Worm (Caenorhabditis elegans): ENCODE data around the gene mdt-11.

DNA sequence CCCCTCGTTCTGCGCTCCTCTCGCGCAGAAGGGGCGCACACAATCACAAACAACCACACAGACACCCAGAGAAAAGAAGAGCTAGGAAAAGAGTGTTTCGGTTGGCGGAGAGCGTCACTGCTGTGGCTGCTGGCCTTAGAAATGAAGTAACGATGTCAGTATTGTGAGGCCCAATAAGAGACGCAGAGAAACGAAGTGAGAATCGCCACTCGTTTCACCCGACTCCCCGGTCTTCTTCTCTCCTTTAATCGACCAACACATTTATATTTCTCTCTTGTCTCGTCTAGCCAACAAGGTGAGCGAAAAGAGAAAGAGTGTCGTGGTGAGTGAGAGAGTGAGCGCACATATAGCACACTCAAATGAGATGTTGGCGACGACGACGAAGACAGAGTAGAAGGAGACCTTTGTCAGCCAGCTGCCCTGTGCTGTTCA is 7.1 kb upstream of the mdt-11 start:
- peak; percentile 82; the same call in 1 of the 2 replicates for TF ChIP-seq flt-1 (GFP tag; IDR thresholded peaks at IDR 0.05)
- TF ChIP-seq med-1 (GFP tag; optimal IDR thresholded peaks at IDR 0.05; ENCODE audit: insufficient read depth) = no peak
- TF ChIP-seq T22C8.4 (GFP tag; IDR thresholded peaks at IDR 0.05) = no peak
- peak; percentile 94 for TF ChIP-seq ztf-23 (GFP tag; IDR thresholded peaks at IDR 0.05)
- 0 out of 2 replicates have a peak, but pooled peaks have one; percentile 21 for TF ChIP-seq tab-1 (GFP tag; IDR thresholded peaks at IDR 0.05)
- no peak for TF ChIP-seq klf-2 (GFP tag; conservative IDR thresholded peaks at IDR 0.05)
- no peak for TF ChIP-seq ref-1 (GFP tag; conservative IDR thresholded peaks at IDR 0.05)
- TF ChIP-seq cog-1 (tag; optimal IDR thresholded peaks at IDR 0.05) = peak; percentile 96
